Fruit fly (Drosophila melanogaster): ENCODE data around the gene Taf1.

- no peak for TF ChIP-seq CG2889 (GFP tag; IDR thresholded peaks at IDR 0.05)
- TF ChIP-seq Meics (GFP tag; optimal IDR thresholded peaks at IDR 0.05), result no peak
These were observed 40.5 kb downstream of the Taf1 start for dm6 chr3R:6687219-6687618.

Measured in whole organism, embryonic.